Worm (Caenorhabditis elegans) whole organism, L1 larva: ENCODE measurements around the gene ZK354.7.
"Not testable (repeated sequence)": the region's sequence is repeated elsewhere in the genome, so short reads cannot be mapped to it uniquely, and the experiment has no call there.

Source experiments
- efl-1 ChIP-seq, 4 experiments: fragments of 150-350 bp; optimal IDR thresholded peaks in 3 of 4; peaks in 1 of 4; 1 replicate in 1 of 4; 2 replicates in 3 of 4; lab custom pipeline; 2014; ENCODE audit warnings: missing biosample characterization in 2 of 4, missing genetic modification characterization in 2 of 4, missing genetic modification reagents in 2 of 4
- elt-3 ChIP-seq, 6 experiments: fragments of 150-350 bp in 1 of 6; sonication (generic microtip); optimal IDR thresholded peaks; 2 replicates each; lab custom pipeline; 2017 to 2018; ENCODE audit warnings: missing biosample characterization in 6 of 6, missing genetic modification characterization in 6 of 6, inconsistent platforms in 1 of 6
- lin-15B ChIP-seq: fragments of 150-350 bp; sonication (generic microtip); optimal IDR thresholded peaks from 3 replicates; lab custom pipeline; 2014; ENCODE audit warnings: missing biosample characterization, missing genetic modification characterization
- nhr-77 ChIP-seq: fragments of 150-350 bp; optimal IDR thresholded peaks from 2 replicates; lab custom pipeline; 2014; ENCODE audit warnings: missing biosample characterization, missing genetic modification characterization
- ztf-4 ChIP-seq: fragments of 150-350 bp; optimal IDR thresholded peaks from 2 replicates; lab custom pipeline; 2014; ENCODE audit warnings: missing biosample characterization, missing genetic modification characterization

ce11 chrIV:5350480-5351193 lies 47.7 kb upstream of the ZK354.7 start, which contains the start of gene gba-4:
- not testable (repeated sequence) for TF ChIP-seq efl-1 (optimal IDR thresholded peaks at IDR 0.05; lab: Kevin White, UChicago); efl-1 (GFP tag; optimal IDR thresholded peaks at IDR 0.05 in 1 of 2; lab: Kevin White, UChicago); ztf-4 (tag; lab: Kevin White, UChicago); lin-15B (tag; lab: Kevin White, UChicago); elt-3 (tag; optimal IDR thresholded peaks at IDR 0.05; lab: Kevin White, UChicago); nhr-77 (tag; lab: Kevin White, UChicago)
